Fruit fly (Drosophila melanogaster) whole organism, wandering third instar larva: ENCODE measurements around the gene CG11686.

ENCODE experiments used
- CG32264 ChIP-seq: fragments of 200-800 bp; sonication (Bioruptor generic); optimal IDR thresholded peaks from 2 replicates; lab custom pipeline; 2016; ENCODE audit warnings: missing biosample characterization, missing genetic modification characterization
- CG9705 ChIP-seq: fragments of 200-800 bp; sonication (Bioruptor generic); optimal IDR thresholded peaks from 2 replicates; lab custom pipeline; 2018; ENCODE audit warnings: missing biosample characterization, mild to moderate bottlenecking, missing genetic modification characterization
- CrebA ChIP-seq: fragments of 200-800 bp; sonication (Bioruptor generic); optimal IDR thresholded peaks from 2 replicates; lab custom pipeline; 2016; ENCODE audit warnings: missing biosample characterization, mild to moderate bottlenecking, missing genetic modification characterization, borderline replicate concordance
- Dfd ChIP-seq: fragments of >200 bp; optimal IDR thresholded peaks from 2 replicates; lab custom pipeline; 2017; ENCODE audit warnings: missing biosample characterization, missing genetic modification characterization
- Dif ChIP-seq: fragments of 200-275, 200-300 bp; sonication (Bioruptor generic); optimal IDR thresholded peaks from 2 replicates; lab custom pipeline; 2018; ENCODE audit warnings: missing biosample characterization, missing genetic modification characterization; ENCODE audit not compliant: partially characterized antibody
- GATAd ChIP-seq: sonication (Bioruptor generic); optimal IDR thresholded peaks from 2 replicates; lab custom pipeline; 2016; ENCODE audit warnings: missing biosample characterization, missing genetic modification characterization
- HLH106 ChIP-seq: fragments of 200-800 bp; optimal IDR thresholded peaks from 3 replicates; lab custom pipeline; 2019; ENCODE audit warnings: missing biosample characterization, mild to moderate bottlenecking, missing genetic modification characterization, moderate library complexity
- Hnf4 ChIP-seq: fragments of 200-800 bp; sonication (Bioruptor generic); optimal IDR thresholded peaks from 2 replicates; lab custom pipeline; 2016; ENCODE audit warnings: missing biosample characterization, mild to moderate bottlenecking, missing genetic modification characterization
- Hr78 ChIP-seq: fragments of >200 bp; optimal IDR thresholded peaks from 2 replicates; lab custom pipeline; 2017; ENCODE audit warnings: missing biosample characterization, missing genetic modification characterization
- Hr83 ChIP-seq: fragments of 200-300 bp; sonication (Bioruptor generic); optimal IDR thresholded peaks from 2 replicates; lab custom pipeline; 2016; ENCODE audit warnings: missing biosample characterization, mild to moderate bottlenecking, missing genetic modification characterization, moderate library complexity; ENCODE audit not compliant: poor library complexity, severe bottlenecking
- Jra ChIP-seq: sonication (Bioruptor generic); optimal IDR thresholded peaks from 2 replicates; lab custom pipeline; 2016; ENCODE audit warnings: missing biosample characterization, missing genetic modification characterization
- Mio ChIP-seq: sonication (Bioruptor generic); optimal IDR thresholded peaks from 2 replicates; lab custom pipeline; 2016; ENCODE audit warnings: missing biosample characterization, missing genetic modification characterization
- Myc ChIP-seq: fragments of >200 bp; optimal IDR thresholded peaks from 2 replicates; lab custom pipeline; 2017
- N ChIP-seq: fragments of >200 bp; optimal IDR thresholded peaks from 2 replicates; lab custom pipeline; 2018; ENCODE audit warnings: missing biosample characterization, missing external identifiers, missing genetic modification characterization
- OdsH ChIP-seq: fragments of 200-800 bp; sonication (Bioruptor generic); optimal IDR thresholded peaks from 2 replicates; lab custom pipeline; 2016; ENCODE audit warnings: missing biosample characterization, mild to moderate bottlenecking, missing genetic modification characterization
- Rel ChIP-seq, 2 experiments: fragments of 200-800 bp; sonication (Bioruptor generic) in 1 of 2; optimal IDR thresholded peaks; 2 replicates in 1 of 2; 3 replicates in 1 of 2; lab custom pipeline; 2016 to 2019; ENCODE audit warnings: mild to moderate bottlenecking in 2 of 2, missing biosample characterization in 2 of 2, missing genetic modification characterization in 2 of 2, moderate library complexity in 1 of 2
- Sp1 ChIP-seq: fragments of 200-800 bp; sonication (Bioruptor generic); optimal IDR thresholded peaks from 3 replicates; lab custom pipeline; 2019; ENCODE audit warnings: missing biosample characterization, mild to moderate bottlenecking, missing genetic modification characterization, moderate library complexity
- Vsx2 ChIP-seq: fragments of 200-300, 225-300 bp; sonication (Bioruptor generic); optimal IDR thresholded peaks from 2 replicates; lab custom pipeline; 2018; ENCODE audit warnings: missing biosample characterization, missing genetic modification characterization; ENCODE audit not compliant: partially characterized antibody
- br ChIP-seq: fragments of 200-800 bp; sonication (Bioruptor generic); optimal IDR thresholded peaks from 2 replicates; lab custom pipeline; 2016; ENCODE audit warnings: missing biosample characterization, missing genetic modification characterization
- brk ChIP-seq: fragments of 200-800 bp; sonication (Bioruptor generic); optimal IDR thresholded peaks from 2 replicates; lab custom pipeline; 2016; ENCODE audit warnings: missing biosample characterization, mild to moderate bottlenecking, missing genetic modification characterization
- dl ChIP-seq, 2 experiments: fragments of 175-275, 200-275 bp in 1 of 2; fragments of 200-275 bp in 1 of 2; sonication (Bioruptor generic); optimal IDR thresholded peaks; lab custom pipeline; 2018; ENCODE audit warnings: mild to moderate bottlenecking in 2 of 2, missing biosample characterization in 2 of 2, missing genetic modification characterization in 2 of 2, moderate library complexity in 2 of 2; ENCODE audit not compliant: partially characterized antibody in 2 of 2, insufficient read depth in 1 of 2
- dmrt93B ChIP-seq: fragments of 200-800 bp; sonication (Bioruptor generic); optimal IDR thresholded peaks from 2 replicates; lab custom pipeline; 2018; ENCODE audit warnings: missing biosample characterization, mild to moderate bottlenecking, missing genetic modification characterization
- dsf ChIP-seq: sonication (Bioruptor generic); optimal IDR thresholded peaks from 2 replicates; lab custom pipeline; 2016; ENCODE audit warnings: missing biosample characterization, missing genetic modification characterization, borderline replicate concordance
- ey ChIP-seq: fragments of 200-800 bp; sonication (Bioruptor generic); optimal IDR thresholded peaks from 2 replicates; lab custom pipeline; 2016; ENCODE audit warnings: missing biosample characterization, missing genetic modification characterization
- foxo ChIP-seq, 2 experiments: fragments of 200-800 bp; sonication (Bioruptor generic); optimal IDR thresholded peaks; 2 replicates in 1 of 2; 3 replicates in 1 of 2; lab custom pipeline; 2016 to 2017; ENCODE audit warnings: missing biosample characterization in 2 of 2, missing genetic modification characterization in 2 of 2
- fru ChIP-seq: fragments of 200-800 bp; sonication (Bioruptor generic); optimal IDR thresholded peaks from 3 replicates; lab custom pipeline; 2016; ENCODE audit warnings: missing biosample characterization, mild to moderate bottlenecking, missing genetic modification characterization
- h ChIP-seq: fragments of 200-800 bp; sonication (Bioruptor generic); optimal IDR thresholded peaks from 3 replicates; lab custom pipeline; 2016; ENCODE audit warnings: missing biosample characterization, mild to moderate bottlenecking, missing genetic modification characterization
- jim ChIP-seq: fragments of 175-275, 200-325 bp; sonication (Bioruptor generic); optimal IDR thresholded peaks from 2 replicates; lab custom pipeline; 2016; ENCODE audit warnings: missing biosample characterization, mild to moderate bottlenecking, missing genetic modification characterization
- lola ChIP-seq: fragments of >200 bp; optimal IDR thresholded peaks from 2 replicates; lab custom pipeline; 2017; ENCODE audit warnings: missing biosample characterization, missing genetic modification characterization
- pan ChIP-seq: fragments of >200 bp; optimal IDR thresholded peaks from 2 replicates; lab custom pipeline; 2017
- psq ChIP-seq: fragments of 200-800 bp; sonication (Bioruptor generic); optimal IDR thresholded peaks from 3 replicates; lab custom pipeline; 2017; ENCODE audit warnings: missing biosample characterization, mild to moderate bottlenecking, missing genetic modification characterization, moderate library complexity
- rgr ChIP-seq: fragments of 200-800 bp; sonication (Bioruptor generic); optimal IDR thresholded peaks from 3 replicates; lab custom pipeline; 2016; ENCODE audit warnings: missing biosample characterization, mild to moderate bottlenecking, missing genetic modification characterization
- sage ChIP-seq: fragments of 200-800 bp; sonication (Bioruptor generic); optimal IDR thresholded peaks from 2 replicates; lab custom pipeline; 2016; ENCODE audit warnings: missing biosample characterization, mild to moderate bottlenecking, missing genetic modification characterization
- sv ChIP-seq: fragments of 200-800 bp; sonication (Bioruptor generic); optimal IDR thresholded peaks from 3 replicates; lab custom pipeline; 2016; ENCODE audit warnings: missing biosample characterization, missing genetic modification characterization
- tai ChIP-seq: sonication (Bioruptor generic); optimal IDR thresholded peaks from 2 replicates; lab custom pipeline; 2016; ENCODE audit warnings: missing biosample characterization, missing genetic modification characterization
- usp ChIP-seq: fragments of >200 bp; optimal IDR thresholded peaks from 2 replicates; lab custom pipeline; 2017; ENCODE audit warnings: missing biosample characterization, missing genetic modification characterization
- woc ChIP-seq: sonication (Bioruptor generic); optimal IDR thresholded peaks from 2 replicates; lab custom pipeline; 2016; ENCODE audit warnings: missing biosample characterization, mild to moderate bottlenecking, missing genetic modification characterization

Gene CG11686

dm6 chr3R:13257110-13257509, 3.0 kb upstream of the CG11686 start:
- TF ChIP-seq Hr83 (GFP tag; lab: Kevin White, UChicago), result no peak
- TF ChIP-seq rgr, result no peak
- no peak for TF ChIP-seq jim (GFP tag; lab: Kevin White, UChicago)
- no peak for TF ChIP-seq foxo (GFP tag; optimal IDR thresholded peaks at IDR 0.05; lab: Kevin White, UChicago)
- no peak for TF ChIP-seq Rel (GFP tag; optimal IDR thresholded peaks at IDR 0.05; lab: Kevin White, UChicago)
- TF ChIP-seq Rel (tag; optimal IDR thresholded peaks at IDR 0.05; lab: Kevin White, UChicago), result no peak
- no peak for TF ChIP-seq sv (GFP tag; lab: Kevin White, UChicago)
- TF ChIP-seq Hr78 (GFP tag; lab: Kevin White, UChicago), result no peak
- TF ChIP-seq woc (GFP tag; lab: Kevin White, UChicago), result no peak
- no peak for TF ChIP-seq sage (GFP tag; lab: Kevin White, UChicago)
- TF ChIP-seq GATAd (GFP tag; lab: Kevin White, UChicago), result no peak
- no peak for TF ChIP-seq fru (GFP tag; lab: Kevin White, UChicago)
- TF ChIP-seq Myc (lab: Kevin White, UChicago), result no peak
- no peak for TF ChIP-seq Jra (GFP tag; lab: Kevin White, UChicago)
- TF ChIP-seq br (GFP tag; lab: Kevin White, UChicago), result no peak
- no peak for TF ChIP-seq CG9705 (GFP tag; lab: Kevin White, UChicago)
- no peak for TF ChIP-seq CrebA (GFP tag; lab: Kevin White, UChicago)
- no peak for TF ChIP-seq OdsH (GFP tag; lab: Kevin White, UChicago)
- TF ChIP-seq N (GFP tag; lab: Kevin White, UChicago), result no peak
- no peak for TF ChIP-seq pan (lab: Kevin White, UChicago)

- TF ChIP-seq N (GFP tag; lab: Kevin White, UChicago) (peak; percentile 36), dl (GFP tag; optimal IDR thresholded peaks at IDR 0.05; lab: Kevin White, UChicago; ENCODE audit: insufficient read depth in 1 of 2, partially characterized antibody in 2 of 2) (peak; percentile 43 to 46), Vsx2 (GFP tag; lab: Kevin White, UChicago) (no peak), woc (GFP tag; lab: Kevin White, UChicago) (no peak), Dif (peak; percentile 78)
These were observed 1.2 kb upstream of the CG11686 start, which contains the start of gene Ace for dm6 chr3R:13258696-13259567. Ace (minus strand) TSS chr3R:13259517.

dm6 chr3R:13261706-13262105, 1.6 kb downstream of the CG11686 start:
- no peak for TF ChIP-seq dmrt93B (GFP tag; lab: Kevin White, UChicago)
- TF ChIP-seq Jra (GFP tag; lab: Kevin White, UChicago), result no peak
- TF ChIP-seq Mio (GFP tag; lab: Kevin White, UChicago), result no peak
- no peak for TF ChIP-seq tai (GFP tag; lab: Kevin White, UChicago)
- TF ChIP-seq CG9705 (GFP tag; lab: Kevin White, UChicago), result no peak
- no peak for TF ChIP-seq h
- TF ChIP-seq br (GFP tag; lab: Kevin White, UChicago), result no peak

- TF ChIP-seq usp (GFP tag; lab: Kevin White, UChicago), result no peak
- TF ChIP-seq Hnf4 (GFP tag; lab: Kevin White, UChicago), result no peak
- TF ChIP-seq psq, result peak; percentile 38
- TF ChIP-seq ey (GFP tag; lab: Kevin White, UChicago), result peak; percentile 59
- TF ChIP-seq Hr78 (GFP tag; lab: Kevin White, UChicago), result no peak
- peak in 1 of 2 experiments; percentile 65 for TF ChIP-seq foxo (GFP tag; optimal IDR thresholded peaks at IDR 0.05; lab: Kevin White, UChicago)
- TF ChIP-seq Hr83 (GFP tag; lab: Kevin White, UChicago), result no peak
- no peak for TF ChIP-seq brk (GFP tag; lab: Kevin White, UChicago)
- no peak for TF ChIP-seq dsf (GFP tag; lab: Kevin White, UChicago)
- no peak for TF ChIP-seq h
- peak; percentile 41 for TF ChIP-seq br (GFP tag; lab: Kevin White, UChicago)
- peak; percentile 70 for TF ChIP-seq rgr
- no peak for TF ChIP-seq CG32264 (GFP tag; lab: Kevin White, UChicago)
- TF ChIP-seq Dfd (GFP tag; lab: Kevin White, UChicago), result no peak
- peak; percentile 46 for TF ChIP-seq sv (GFP tag; lab: Kevin White, UChicago)
- TF ChIP-seq Mio (GFP tag; lab: Kevin White, UChicago), result no peak
- TF ChIP-seq CrebA (GFP tag; lab: Kevin White, UChicago), result no peak
- no peak for TF ChIP-seq N (GFP tag; lab: Kevin White, UChicago)
- peak; percentile 68 for TF ChIP-seq CG9705 (GFP tag; lab: Kevin White, UChicago)
- TF ChIP-seq Sp1 (GFP tag; lab: Kevin White, UChicago), result peak; percentile 66
- peak; percentile 50 for TF ChIP-seq OdsH (GFP tag; lab: Kevin White, UChicago)
- TF ChIP-seq tai (GFP tag; lab: Kevin White, UChicago), result no peak
- no peak for TF ChIP-seq Jra (GFP tag; lab: Kevin White, UChicago)
- no peak for TF ChIP-seq lola (GFP tag; lab: Kevin White, UChicago)
- TF ChIP-seq HLH106 (tag; lab: Kevin White, UChicago), result peak; percentile 75
- TF ChIP-seq fru (GFP tag; lab: Kevin White, UChicago), result no peak
- TF ChIP-seq pan (lab: Kevin White, UChicago), result no peak
- TF ChIP-seq Rel (GFP tag; optimal IDR thresholded peaks at IDR 0.05; lab: Kevin White, UChicago), result no peak
- peak; percentile 29 for TF ChIP-seq Rel (tag; optimal IDR thresholded peaks at IDR 0.05; lab: Kevin White, UChicago)
- no peak for TF ChIP-seq dl (GFP tag; optimal IDR thresholded peaks at IDR 0.05; lab: Kevin White, UChicago; ENCODE audit: insufficient read depth in 1 of 2, partially characterized antibody in 2 of 2)
- no peak for TF ChIP-seq jim (GFP tag; lab: Kevin White, UChicago)
These were observed 4.0 kb downstream of the CG11686 start, which contains the start of gene Ravus for dm6 chr3R:13264061-13264661. Ravus (minus strand) TSS chr3R:13264061.
